Worm (Caenorhabditis elegans) whole organism, mixed stage, embryonic: ENCODE results near the gene npr-5.

ENCODE experiments used
- M03D4.4 ChIP-seq: sonication (generic microtip); optimal IDR thresholded peaks from 2 replicates; lab custom pipeline; 2017; ENCODE audit warnings: mild to moderate bottlenecking, missing genetic modification characterization, missing compliant biosample characterization
- bed-3 ChIP-seq: fragments of 200-800 bp; sonication (Bioruptor generic); optimal IDR thresholded peaks from 3 replicates; lab custom pipeline; 2018; ENCODE audit warnings: mild to moderate bottlenecking, missing genetic modification characterization, moderate library complexity, missing compliant biosample characterization
- blmp-1 ChIP-seq: fragments of 150-350 bp; optimal IDR thresholded peaks from 2 replicates; lab custom pipeline; 2014; ENCODE audit warnings: missing biosample characterization, missing genetic modification characterization
- ceh-39 ChIP-seq: fragments of 150-350 bp; optimal IDR thresholded peaks from 2 replicates; lab custom pipeline; 2014; ENCODE audit warnings: missing biosample characterization, missing genetic modification characterization
- ceh-43 ChIP-seq: fragments of 200-800 bp; sonication (Bioruptor generic); optimal IDR thresholded peaks from 2 replicates; lab custom pipeline; 2018; ENCODE audit warnings: mild to moderate bottlenecking, missing genetic modification characterization, moderate library complexity, missing compliant biosample characterization
- ceh-83 ChIP-seq: fragments of 200-800 bp; sonication (Bioruptor generic); optimal IDR thresholded peaks from 2 replicates; lab custom pipeline; 2018; ENCODE audit warnings: mild to moderate bottlenecking, missing genetic modification characterization, missing compliant biosample characterization
- ces-1 ChIP-seq: fragments of 150-350 bp; optimal IDR thresholded peaks from 2 replicates; lab custom pipeline; 2014; ENCODE audit warnings: missing biosample characterization, missing genetic modification reagents, missing genetic modification characterization
- cnd-1 ChIP-seq: fragments of 200-800 bp; sonication (Bioruptor generic); optimal IDR thresholded peaks from 2 replicates; lab custom pipeline; 2018; ENCODE audit warnings: mild to moderate bottlenecking, missing genetic modification characterization, missing compliant biosample characterization
- elt-1 ChIP-seq: sonication (generic microtip); optimal IDR thresholded peaks from 2 replicates; lab custom pipeline; 2017; ENCODE audit warnings: missing genetic modification characterization, mild to moderate bottlenecking, missing compliant biosample characterization, antibody characterized with exemption, moderate library complexity, borderline replicate concordance; ENCODE audit not compliant: insufficient read depth
- elt-3 ChIP-seq: fragments of 150-350 bp; optimal IDR thresholded peaks from 2 replicates; lab custom pipeline; 2014; ENCODE audit warnings: missing biosample characterization, missing genetic modification characterization
- flh-1 ChIP-seq: fragments of 200-800 bp; sonication (Bioruptor generic); optimal IDR thresholded peaks from 2 replicates; lab custom pipeline; 2018; ENCODE audit warnings: mild to moderate bottlenecking, missing genetic modification characterization, moderate library complexity, missing compliant biosample characterization
- ham-2 ChIP-seq: fragments of 200-800 bp; sonication (Bioruptor generic); optimal IDR thresholded peaks from 2 replicates; lab custom pipeline; 2018; ENCODE audit warnings: mild to moderate bottlenecking, missing genetic modification characterization, missing compliant biosample characterization
- hlh-1 ChIP-seq: fragments of 150-350 bp; optimal IDR thresholded peaks from 2 replicates; lab custom pipeline; 2014; ENCODE audit warnings: missing biosample characterization, missing genetic modification reagents, missing genetic modification characterization
- lin-13 ChIP-seq: fragments of 150-350 bp; optimal IDR thresholded peaks from 2 replicates; lab custom pipeline; 2014; ENCODE audit warnings: missing biosample characterization, missing genetic modification characterization
- lin-32 ChIP-seq: fragments of 200-800 bp; sonication (Bioruptor generic); optimal IDR thresholded peaks from 2 replicates; lab custom pipeline; 2018; ENCODE audit warnings: mild to moderate bottlenecking, missing genetic modification characterization, missing compliant biosample characterization
- mab-5 ChIP-seq: fragments of 150-350 bp; optimal IDR thresholded peaks from 2 replicates; lab custom pipeline; 2014; ENCODE audit warnings: missing biosample characterization, missing genetic modification characterization
- mep-1 ChIP-seq: fragments of 150-350 bp; optimal IDR thresholded peaks from 2 replicates; lab custom pipeline; 2017; ENCODE audit warnings: missing biosample characterization, missing genetic modification reagents, missing genetic modification characterization, inconsistent platforms
- mls-2 ChIP-seq: sonication (generic microtip); optimal IDR thresholded peaks from 2 replicates; lab custom pipeline; 2016; ENCODE audit warnings: mild to moderate bottlenecking, missing genetic modification characterization, moderate library complexity, missing compliant biosample characterization
- nhr-12 ChIP-seq: fragments of 150-350 bp; optimal IDR thresholded peaks from 2 replicates; lab custom pipeline; 2014; ENCODE audit warnings: missing biosample characterization, missing genetic modification characterization
- nhr-2 ChIP-seq: fragments of 150-350 bp; optimal IDR thresholded peaks from 2 replicates; lab custom pipeline; 2014; ENCODE audit warnings: missing biosample characterization, missing genetic modification characterization
- nhr-237 ChIP-seq: fragments of 150-350 bp; optimal IDR thresholded peaks from 2 replicates; lab custom pipeline; 2014; ENCODE audit warnings: missing biosample characterization, missing genetic modification characterization
- nhr-28 ChIP-seq: fragments of 150-350 bp; optimal IDR thresholded peaks from 2 replicates; lab custom pipeline; 2014; ENCODE audit warnings: missing biosample characterization, missing genetic modification characterization
- nhr-76 ChIP-seq: sonication (generic microtip); optimal IDR thresholded peaks from 2 replicates; lab custom pipeline; 2017; ENCODE audit warnings: missing biosample characterization, missing genetic modification characterization
- pha-4 ChIP-seq: fragments of 150-350 bp; optimal IDR thresholded peaks from 2 replicates; lab custom pipeline; 2018; ENCODE audit warnings: missing biosample characterization, missing genetic modification reagents, missing genetic modification characterization
- sem-2 ChIP-seq: fragments of 200-800 bp; sonication (Bioruptor generic); optimal IDR thresholded peaks from 2 replicates; lab custom pipeline; 2018; ENCODE audit warnings: mild to moderate bottlenecking, missing genetic modification characterization, missing compliant biosample characterization
- snpc-4 ChIP-seq: fragments of 150-350 bp; optimal IDR thresholded peaks from 2 replicates; lab custom pipeline; 2014; ENCODE audit warnings: missing biosample characterization, missing genetic modification characterization
- sptf-1 ChIP-seq: sonication (generic microtip); optimal IDR thresholded peaks from 2 replicates; lab custom pipeline; 2017; ENCODE audit warnings: mild to moderate bottlenecking, missing genetic modification characterization, moderate library complexity, missing compliant biosample characterization
- tbx-8 ChIP-seq: fragments of 200-800 bp; sonication (Bioruptor generic); optimal IDR thresholded peaks from 2 replicates; lab custom pipeline; 2018; ENCODE audit warnings: mild to moderate bottlenecking, missing genetic modification characterization, moderate library complexity, missing compliant biosample characterization
- unc-39 ChIP-seq: fragments of 150-350 bp; optimal IDR thresholded peaks from 2 replicates; lab custom pipeline; 2014; ENCODE audit warnings: missing biosample characterization, missing genetic modification characterization
- unc-62 ChIP-seq: fragments of 150-350 bp; optimal IDR thresholded peaks from 2 replicates; lab custom pipeline; 2014; ENCODE audit warnings: missing biosample characterization, missing genetic modification reagents, missing genetic modification characterization
- zip-8 ChIP-seq: fragments of 150-350 bp; optimal IDR thresholded peaks from 2 replicates; lab custom pipeline; 2014; ENCODE audit warnings: missing biosample characterization, missing genetic modification characterization
- ztf-11 ChIP-seq: fragments of 150-350 bp; optimal IDR thresholded peaks from 2 replicates; lab custom pipeline; 2014; ENCODE audit warnings: missing biosample characterization, missing genetic modification characterization

The npr-5 gene

ce11 chrV:248636-249035, 32.9 kb downstream of the npr-5 start:
- TF ChIP-seq blmp-1 (tag; lab: Kevin White, UChicago), result no peak
- no peak for TF ChIP-seq nhr-28 (tag; lab: Kevin White, UChicago)
- TF ChIP-seq unc-39 (tag; lab: Kevin White, UChicago), result no peak
- no peak for TF ChIP-seq zip-8 (tag; lab: Kevin White, UChicago)
- no peak for TF ChIP-seq lin-32 (GFP tag; lab: Kevin White, UChicago)
- no peak for TF ChIP-seq snpc-4
- no peak for TF ChIP-seq ces-1 (GFP tag; lab: Kevin White, UChicago)
- no peak for TF ChIP-seq mab-5 (tag; lab: Kevin White, UChicago)
- TF ChIP-seq mls-2 (tag; lab: Kevin White, UChicago), result no peak
- no peak for TF ChIP-seq sptf-1 (tag; lab: Kevin White, UChicago)
- TF ChIP-seq ztf-11 (tag; lab: Kevin White, UChicago), result no peak
- TF ChIP-seq mep-1 (tag; lab: Kevin White, UChicago), result no peak
- no peak for TF ChIP-seq nhr-76 (tag; lab: Kevin White, UChicago)
- TF ChIP-seq M03D4.4 (tag; lab: Kevin White, UChicago), result no peak
- no peak for TF ChIP-seq ham-2 (GFP tag; lab: Kevin White, UChicago)
- TF ChIP-seq pha-4 (tag; lab: Kevin White, UChicago), result no peak
- TF ChIP-seq nhr-237 (tag; lab: Kevin White, UChicago), result no peak
- no peak for TF ChIP-seq hlh-1 (tag; lab: Kevin White, UChicago)
- no peak for TF ChIP-seq flh-1 (GFP tag; lab: Kevin White, UChicago)

ce11 chrV:247576-247975, 33.9 kb downstream of the npr-5 start:
- TF ChIP-seq nhr-2 (no peak), sem-2 (no peak), elt-1 (tag; lab: Kevin White, UChicago) (no peak), sptf-1 (tag; lab: Kevin White, UChicago) (no peak), bed-3 (GFP tag; lab: Kevin White, UChicago) (no peak), nhr-28 (tag; lab: Kevin White, UChicago) (no peak), ceh-43 (GFP tag; lab: Kevin White, UChicago) (no peak), zip-8 (tag; lab: Kevin White, UChicago) (no peak), mep-1 (tag; lab: Kevin White, UChicago) (no peak), nhr-12 (tag; lab: Kevin White, UChicago) (no peak), tbx-8 (GFP tag; lab: Kevin White, UChicago) (no peak), ztf-11 (tag; lab: Kevin White, UChicago) (no peak), ces-1 (GFP tag; lab: Kevin White, UChicago) (no peak)

- TF ChIP-seq sptf-1 (tag; lab: Kevin White, UChicago) (no peak), ceh-39 (tag; lab: Kevin White, UChicago) (peak; percentile 8), bed-3 (GFP tag; lab: Kevin White, UChicago) (no peak)
Measured at ce11 chrV:246097-246496, 35.4 kb downstream of the npr-5 start, which contains the start of gene kin-34. kin-34 (minus strand) TSS chrV:246197.

ce11 chrV:242518-242917, 39.0 kb downstream of the npr-5 start, which contains the start of gene R02C2.7:
R02C2.7 (minus strand) TSS chrV:242618.
- TF ChIP-seq cnd-1 (tag; lab: Kevin White, UChicago) (no peak), nhr-28 (tag; lab: Kevin White, UChicago) (no peak), ztf-11 (tag; lab: Kevin White, UChicago) (no peak), mab-5 (tag; lab: Kevin White, UChicago) (no peak), nhr-2 (no peak), unc-62 (GFP tag; lab: Kevin White, UChicago) (no peak), bed-3 (GFP tag; lab: Kevin White, UChicago) (no peak), sem-2 (no peak), lin-13 (tag; lab: Kevin White, UChicago) (no peak), unc-39 (tag; lab: Kevin White, UChicago) (no peak), elt-3 (no peak), mls-2 (tag; lab: Kevin White, UChicago) (no peak), ceh-83 (no peak), pha-4 (tag; lab: Kevin White, UChicago) (no peak)
- TF ChIP-seq, all 35 proteins: peak for 0

ce11 chrV:240287-240686, 41.2 kb downstream of the npr-5 start, which contains the start of gene txt-2:
txt-2 (minus strand) TSS chrV:240500.
- TF ChIP-seq mls-2 (tag; lab: Kevin White, UChicago) (no peak), nhr-2 (peak; percentile 91)
